Worm (Caenorhabditis elegans) whole organism, mixed stage, embryonic: ENCODE results near the gene tif-1A.
A peak's percentile ranks its signal among the peaks of the same experiment; 100 is the strongest.

ENCODE experiments used
- M03D4.4 ChIP-seq: sonication (generic microtip); optimal IDR thresholded peaks from 2 replicates; lab custom pipeline; 2017; ENCODE audit warnings: mild to moderate bottlenecking, missing genetic modification characterization, missing compliant biosample characterization
- bed-3 ChIP-seq: fragments of 200-800 bp; sonication (Bioruptor generic); optimal IDR thresholded peaks from 3 replicates; lab custom pipeline; 2018; ENCODE audit warnings: mild to moderate bottlenecking, missing genetic modification characterization, moderate library complexity, missing compliant biosample characterization
- blmp-1 ChIP-seq: fragments of 150-350 bp; optimal IDR thresholded peaks from 2 replicates; lab custom pipeline; 2014; ENCODE audit warnings: missing biosample characterization, missing genetic modification characterization
- ceh-39 ChIP-seq: fragments of 150-350 bp; optimal IDR thresholded peaks from 2 replicates; lab custom pipeline; 2014; ENCODE audit warnings: missing biosample characterization, missing genetic modification characterization
- ceh-43 ChIP-seq: fragments of 200-800 bp; sonication (Bioruptor generic); optimal IDR thresholded peaks from 2 replicates; lab custom pipeline; 2018; ENCODE audit warnings: mild to moderate bottlenecking, missing genetic modification characterization, moderate library complexity, missing compliant biosample characterization
- ces-1 ChIP-seq: fragments of 150-350 bp; optimal IDR thresholded peaks from 2 replicates; lab custom pipeline; 2014; ENCODE audit warnings: missing biosample characterization, missing genetic modification reagents, missing genetic modification characterization
- cnd-1 ChIP-seq: fragments of 200-800 bp; sonication (Bioruptor generic); optimal IDR thresholded peaks from 2 replicates; lab custom pipeline; 2018; ENCODE audit warnings: mild to moderate bottlenecking, missing genetic modification characterization, missing compliant biosample characterization
- drap-1 ChIP-seq: fragments of 200-800 bp; sonication (Bioruptor generic); optimal IDR thresholded peaks from 3 replicates; lab custom pipeline; 2018; ENCODE audit warnings: mild to moderate bottlenecking, missing genetic modification characterization, missing compliant biosample characterization
- elt-1 ChIP-seq: sonication (generic microtip); optimal IDR thresholded peaks from 2 replicates; lab custom pipeline; 2017; ENCODE audit warnings: missing genetic modification characterization, mild to moderate bottlenecking, missing compliant biosample characterization, antibody characterized with exemption, moderate library complexity, borderline replicate concordance; ENCODE audit not compliant: insufficient read depth
- elt-3 ChIP-seq: fragments of 150-350 bp; optimal IDR thresholded peaks from 2 replicates; lab custom pipeline; 2014; ENCODE audit warnings: missing biosample characterization, missing genetic modification characterization
- flh-1 ChIP-seq: fragments of 200-800 bp; sonication (Bioruptor generic); optimal IDR thresholded peaks from 2 replicates; lab custom pipeline; 2018; ENCODE audit warnings: mild to moderate bottlenecking, missing genetic modification characterization, moderate library complexity, missing compliant biosample characterization
- ham-2 ChIP-seq: fragments of 200-800 bp; sonication (Bioruptor generic); optimal IDR thresholded peaks from 2 replicates; lab custom pipeline; 2018; ENCODE audit warnings: mild to moderate bottlenecking, missing genetic modification characterization, missing compliant biosample characterization
- hlh-1 ChIP-seq: fragments of 150-350 bp; optimal IDR thresholded peaks from 2 replicates; lab custom pipeline; 2014; ENCODE audit warnings: missing biosample characterization, missing genetic modification reagents, missing genetic modification characterization
- lin-13 ChIP-seq: fragments of 150-350 bp; optimal IDR thresholded peaks from 2 replicates; lab custom pipeline; 2014; ENCODE audit warnings: missing biosample characterization, missing genetic modification characterization
- lin-32 ChIP-seq: fragments of 200-800 bp; sonication (Bioruptor generic); optimal IDR thresholded peaks from 2 replicates; lab custom pipeline; 2018; ENCODE audit warnings: mild to moderate bottlenecking, missing genetic modification characterization, missing compliant biosample characterization
- lsy-2 ChIP-seq: fragments of 150-350 bp; optimal IDR thresholded peaks from 2 replicates; lab custom pipeline; 2014; ENCODE audit warnings: missing biosample characterization, missing genetic modification characterization
- mab-5 ChIP-seq: fragments of 150-350 bp; optimal IDR thresholded peaks from 2 replicates; lab custom pipeline; 2014; ENCODE audit warnings: missing biosample characterization, missing genetic modification characterization
- mep-1 ChIP-seq: fragments of 150-350 bp; optimal IDR thresholded peaks from 2 replicates; lab custom pipeline; 2017; ENCODE audit warnings: missing biosample characterization, missing genetic modification reagents, missing genetic modification characterization, inconsistent platforms
- mls-2 ChIP-seq: sonication (generic microtip); optimal IDR thresholded peaks from 2 replicates; lab custom pipeline; 2016; ENCODE audit warnings: mild to moderate bottlenecking, missing genetic modification characterization, moderate library complexity, missing compliant biosample characterization
- nhr-12 ChIP-seq: fragments of 150-350 bp; optimal IDR thresholded peaks from 2 replicates; lab custom pipeline; 2014; ENCODE audit warnings: missing biosample characterization, missing genetic modification characterization
- nhr-237 ChIP-seq: fragments of 150-350 bp; optimal IDR thresholded peaks from 2 replicates; lab custom pipeline; 2014; ENCODE audit warnings: missing biosample characterization, missing genetic modification characterization
- nhr-28 ChIP-seq: fragments of 150-350 bp; optimal IDR thresholded peaks from 2 replicates; lab custom pipeline; 2014; ENCODE audit warnings: missing biosample characterization, missing genetic modification characterization
- nhr-76 ChIP-seq: sonication (generic microtip); optimal IDR thresholded peaks from 2 replicates; lab custom pipeline; 2017; ENCODE audit warnings: missing biosample characterization, missing genetic modification characterization
- sem-2 ChIP-seq: fragments of 200-800 bp; sonication (Bioruptor generic); optimal IDR thresholded peaks from 2 replicates; lab custom pipeline; 2018; ENCODE audit warnings: mild to moderate bottlenecking, missing genetic modification characterization, missing compliant biosample characterization
- snpc-4 ChIP-seq: fragments of 150-350 bp; optimal IDR thresholded peaks from 2 replicates; lab custom pipeline; 2014; ENCODE audit warnings: missing biosample characterization, missing genetic modification characterization
- sptf-1 ChIP-seq: sonication (generic microtip); optimal IDR thresholded peaks from 2 replicates; lab custom pipeline; 2017; ENCODE audit warnings: mild to moderate bottlenecking, missing genetic modification characterization, moderate library complexity, missing compliant biosample characterization
- tbx-8 ChIP-seq: fragments of 200-800 bp; sonication (Bioruptor generic); optimal IDR thresholded peaks from 2 replicates; lab custom pipeline; 2018; ENCODE audit warnings: mild to moderate bottlenecking, missing genetic modification characterization, moderate library complexity, missing compliant biosample characterization
- unc-120 ChIP-seq: sonication (generic microtip); optimal IDR thresholded peaks from 2 replicates; lab custom pipeline; 2017; ENCODE audit warnings: missing genetic modification characterization, missing compliant biosample characterization; ENCODE audit not compliant: poor library complexity, severe bottlenecking
- unc-39 ChIP-seq: fragments of 150-350 bp; optimal IDR thresholded peaks from 2 replicates; lab custom pipeline; 2014; ENCODE audit warnings: missing biosample characterization, missing genetic modification characterization
- unc-62 ChIP-seq: fragments of 150-350 bp; optimal IDR thresholded peaks from 2 replicates; lab custom pipeline; 2014; ENCODE audit warnings: missing biosample characterization, missing genetic modification reagents, missing genetic modification characterization
- zip-8 ChIP-seq: fragments of 150-350 bp; optimal IDR thresholded peaks from 2 replicates; lab custom pipeline; 2014; ENCODE audit warnings: missing biosample characterization, missing genetic modification characterization
- ztf-11 ChIP-seq: fragments of 150-350 bp; optimal IDR thresholded peaks from 2 replicates; lab custom pipeline; 2014; ENCODE audit warnings: missing biosample characterization, missing genetic modification characterization

Gene tif-1A

DNA sequence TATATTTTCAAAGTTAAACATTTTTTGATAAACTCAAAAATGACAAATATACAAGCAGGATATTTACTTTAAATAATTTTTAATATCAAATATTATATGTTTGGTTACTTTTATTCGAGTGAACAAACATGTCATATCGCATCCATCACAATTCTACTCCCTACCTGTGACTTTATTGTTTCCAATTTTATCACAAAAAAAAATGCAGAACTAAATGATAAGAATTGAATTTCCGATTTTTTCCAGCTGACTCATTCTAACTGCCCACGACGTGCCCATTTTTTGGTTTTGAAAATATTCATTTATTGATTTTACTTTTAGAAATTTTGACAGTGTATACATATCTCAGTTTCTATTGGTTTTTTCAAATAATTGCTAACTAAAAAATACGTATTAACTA, 7.1 kb upstream of the tif-1A start:
- TF ChIP-seq ceh-39 (no peak), tbx-8 (GFP tag; lab: Kevin White, UChicago) (no peak), unc-39 (no peak), mep-1 (no peak), unc-120 (no peak), snpc-4 (tag; lab: Kevin White, UChicago) (no peak), mab-5 (no peak), nhr-237 (no peak), M03D4.4 (tag; lab: Kevin White, UChicago) (no peak), ces-1 (GFP tag; lab: Kevin White, UChicago) (no peak), ztf-11 (no peak), ham-2 (no peak), lin-13 (tag; lab: Kevin White, UChicago) (no peak), lin-32 (no peak), nhr-12 (tag; lab: Kevin White, UChicago) (no peak), elt-1 (tag; lab: Kevin White, UChicago) (no peak), cnd-1 (no peak), unc-62 (no peak), flh-1 (GFP tag; lab: Kevin White, UChicago) (no peak), nhr-28 (tag; lab: Kevin White, UChicago) (no peak)

DNA sequence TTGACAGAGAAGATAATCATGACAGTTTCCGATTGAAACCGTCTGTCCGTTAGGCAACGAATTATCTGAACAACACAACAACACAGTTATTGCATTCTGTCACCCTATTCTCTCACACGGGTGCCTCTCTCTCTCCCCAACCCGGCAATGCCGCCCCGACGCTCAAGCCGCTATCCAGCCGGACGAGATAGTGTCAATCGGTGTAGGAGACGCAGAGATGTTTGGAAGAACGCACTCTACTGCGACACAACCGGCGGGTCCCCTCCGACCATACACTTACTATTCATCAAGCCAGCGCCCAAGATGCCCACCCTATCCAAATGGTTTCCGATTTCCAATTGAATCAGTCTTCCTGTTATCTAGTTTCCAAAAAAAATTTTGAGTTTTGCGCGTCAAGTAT, 6.3 kb upstream of the tif-1A start:
- TF ChIP-seq unc-120 = peak; percentile 39
- peak; percentile 25 for TF ChIP-seq sptf-1 (tag; lab: Kevin White, UChicago)
- TF ChIP-seq drap-1 (GFP tag; lab: Kevin White, UChicago) = no peak
- TF ChIP-seq unc-62 = peak; percentile 50
- TF ChIP-seq bed-3 (GFP tag; lab: Kevin White, UChicago) = no peak
- peak; percentile 38 for TF ChIP-seq mls-2
- peak; percentile 99 for TF ChIP-seq ham-2
- TF ChIP-seq cnd-1 = peak; percentile 43
- TF ChIP-seq ces-1 (GFP tag; lab: Kevin White, UChicago) = peak; percentile 35

DNA sequence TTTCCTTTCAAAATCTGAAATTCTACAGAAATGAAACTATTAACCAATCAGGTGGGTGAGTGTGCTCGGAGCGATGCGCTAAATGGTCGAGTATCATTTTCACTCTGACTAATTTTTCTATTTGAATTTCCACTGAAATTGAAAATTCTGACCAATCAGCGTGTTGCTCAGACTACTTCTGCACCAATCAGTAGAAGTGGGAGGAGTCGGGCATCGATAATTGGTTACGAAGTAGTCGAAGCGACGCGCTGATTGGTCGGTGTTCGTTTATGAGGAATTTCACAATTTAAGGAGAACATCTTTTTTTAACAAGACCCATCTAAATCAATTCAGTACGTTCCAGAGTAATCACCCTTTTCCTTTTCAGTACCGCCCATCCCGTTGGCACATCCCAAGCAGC, 5.3 kb upstream of the tif-1A start:
- no peak for TF ChIP-seq blmp-1 (tag; lab: Kevin White, UChicago)
- no peak for TF ChIP-seq unc-120
- no peak for TF ChIP-seq tbx-8 (GFP tag; lab: Kevin White, UChicago)
- no peak for TF ChIP-seq ham-2
- TF ChIP-seq lin-32 = no peak
- no peak for TF ChIP-seq M03D4.4 (tag; lab: Kevin White, UChicago)
- TF ChIP-seq lsy-2 (tag; lab: Kevin White, UChicago) = no peak
- TF ChIP-seq unc-62 = no peak
- TF ChIP-seq mep-1 = no peak
- no peak for TF ChIP-seq nhr-76 (tag; lab: Kevin White, UChicago)
- no peak for TF ChIP-seq zip-8

DNA sequence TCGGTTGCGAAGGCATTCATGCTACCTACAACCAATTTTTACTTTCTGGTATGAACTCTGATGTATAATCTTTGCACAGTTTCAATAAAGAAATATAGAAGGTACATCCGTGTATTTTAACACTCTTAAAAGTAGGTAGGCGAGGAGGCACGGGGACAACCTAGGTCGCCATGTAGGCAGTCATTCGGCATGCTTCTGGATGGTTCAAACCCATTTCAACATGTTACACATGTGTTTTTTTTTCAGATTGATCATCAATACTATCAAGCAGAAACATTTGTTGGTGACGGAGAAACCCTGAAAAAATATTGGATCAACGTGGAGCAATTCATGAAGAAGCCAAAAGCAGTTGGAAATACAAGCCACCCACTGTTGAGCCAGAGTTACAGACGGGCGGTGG, 3.1 kb upstream of the tif-1A start:
- TF ChIP-seq ceh-43 (GFP tag; lab: Kevin White, UChicago) (no peak), elt-3 (tag; lab: Kevin White, UChicago) (no peak), nhr-12 (tag; lab: Kevin White, UChicago) (no peak), sem-2 (GFP tag; lab: Kevin White, UChicago) (no peak), hlh-1 (tag; lab: Kevin White, UChicago) (no peak), bed-3 (GFP tag; lab: Kevin White, UChicago) (no peak), mls-2 (no peak), lsy-2 (tag; lab: Kevin White, UChicago) (no peak), flh-1 (GFP tag; lab: Kevin White, UChicago) (no peak), tbx-8 (GFP tag; lab: Kevin White, UChicago) (no peak), lin-13 (tag; lab: Kevin White, UChicago) (no peak), mab-5 (no peak), unc-120 (no peak)
- TF ChIP-seq, all 35 proteins: peak for 0

DNA sequence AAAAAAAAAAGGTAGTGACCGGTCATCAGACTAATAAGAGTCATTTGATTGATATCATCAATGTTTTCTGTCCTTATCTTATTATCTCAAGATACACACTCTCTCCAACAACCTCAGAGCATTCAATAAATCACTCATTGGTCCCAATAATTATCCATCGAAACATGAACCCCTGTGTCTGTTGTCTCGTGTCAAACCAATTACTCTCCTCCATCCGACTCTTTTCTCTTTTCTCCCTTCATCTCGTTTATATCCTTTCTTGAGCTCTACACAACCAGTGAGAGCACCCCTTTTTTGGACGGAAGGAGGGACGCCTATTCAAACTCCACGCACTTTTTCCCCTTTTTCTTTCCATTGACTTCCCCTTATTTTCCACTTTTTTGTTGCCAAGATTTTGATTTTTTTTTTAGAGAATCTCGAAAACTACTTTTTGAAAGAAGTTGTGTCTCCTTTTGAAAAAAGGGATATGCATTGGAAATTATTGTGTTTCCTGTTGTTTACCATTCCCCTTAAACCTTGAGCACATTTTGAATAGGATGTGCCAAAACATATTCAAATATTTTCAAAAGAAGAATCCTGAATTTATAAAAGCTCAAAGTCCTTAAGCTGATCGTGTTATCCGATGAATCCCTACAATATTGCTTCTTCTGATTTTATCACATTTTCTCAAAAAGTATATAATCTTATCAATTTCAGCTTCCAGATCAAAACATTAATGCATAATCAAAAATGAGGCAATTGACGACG, 1.7 kb upstream of the tif-1A start, which contains the start of gene pxd-1:
Gene pxd-1, plus strand, starts transcription at position 697 of the 747 bp plus-strand sequence.
- TF ChIP-seq unc-62 (peak; percentile 77), cnd-1 (no peak), ceh-43 (GFP tag; lab: Kevin White, UChicago) (peak; percentile 25), ces-1 (GFP tag; lab: Kevin White, UChicago) (peak; percentile 82), mab-5 (peak; percentile 12), elt-1 (tag; lab: Kevin White, UChicago) (no peak), mls-2 (peak; percentile 55), unc-39 (peak; percentile 52), elt-3 (tag; lab: Kevin White, UChicago) (no peak)
